Fruit fly (Drosophila melanogaster) whole organism, prepupa: ENCODE results near the gene Unr.

ENCODE experiments used
- Blimp-1 ChIP-seq: fragments of 200-800 bp; sonication (Bioruptor generic); optimal IDR thresholded peaks from 3 replicates; lab custom pipeline; 2017; ENCODE audit warnings: missing biosample characterization, missing genetic modification characterization, mild to moderate bottlenecking, moderate library complexity, missing genetic modification reagents
- CG10631 ChIP-seq: fragments of 200-800 bp; sonication (Bioruptor generic); optimal IDR thresholded peaks from 2 replicates; lab custom pipeline; 2016; ENCODE audit warnings: missing biosample characterization, missing genetic modification characterization
- CG10669 ChIP-seq: fragments of 200-800 bp; sonication (Bioruptor generic); optimal IDR thresholded peaks from 3 replicates; lab custom pipeline; 2018; ENCODE audit warnings: missing biosample characterization, mild to moderate bottlenecking, missing genetic modification characterization, moderate library complexity
- CG11902 ChIP-seq: fragments of 200-800 bp; sonication (Bioruptor generic); optimal IDR thresholded peaks from 3 replicates; lab custom pipeline; 2016; ENCODE audit warnings: missing biosample characterization, missing genetic modification characterization
- Ets21C ChIP-seq: fragments of 200-800 bp; sonication (Bioruptor generic); optimal IDR thresholded peaks from 3 replicates; lab custom pipeline; 2016; ENCODE audit warnings: missing biosample characterization, missing genetic modification characterization
- Gug ChIP-seq: fragments of 200-800 bp; sonication (Bioruptor generic); IDR thresholded peaks from 2 replicates; pipeline ENCODE4 v1.3.6; 2022; ENCODE audit warnings: missing biosample characterization, missing genetic modification characterization
- fd85E ChIP-seq: fragments of 200-800 bp; sonication (Bioruptor generic); optimal IDR thresholded peaks from 3 replicates; lab custom pipeline; 2016; ENCODE audit warnings: missing biosample characterization, missing genetic modification characterization
- fkh ChIP-seq: fragments of 200-800 bp; sonication (Bioruptor generic); optimal IDR thresholded peaks from 3 replicates; lab custom pipeline; 2017; ENCODE audit warnings: missing biosample characterization, mild to moderate bottlenecking, missing genetic modification characterization, moderate library complexity
- net ChIP-seq: fragments of 200-800 bp; sonication (Bioruptor generic); optimal IDR thresholded peaks from 3 replicates; lab custom pipeline; 2016; ENCODE audit warnings: missing biosample characterization, missing genetic modification characterization
- pdm3 ChIP-seq: fragments of 200-800 bp; sonication (Bioruptor generic); optimal IDR thresholded peaks from 3 replicates; lab custom pipeline; 2016; ENCODE audit warnings: missing biosample characterization, missing genetic modification characterization
- spab ChIP-seq: fragments of 200-800 bp; sonication (Bioruptor generic); optimal IDR thresholded peaks from 2 replicates; lab custom pipeline; 2017; ENCODE audit warnings: missing biosample characterization, mild to moderate bottlenecking, missing genetic modification characterization, missing genetic modification reagents

DNA sequence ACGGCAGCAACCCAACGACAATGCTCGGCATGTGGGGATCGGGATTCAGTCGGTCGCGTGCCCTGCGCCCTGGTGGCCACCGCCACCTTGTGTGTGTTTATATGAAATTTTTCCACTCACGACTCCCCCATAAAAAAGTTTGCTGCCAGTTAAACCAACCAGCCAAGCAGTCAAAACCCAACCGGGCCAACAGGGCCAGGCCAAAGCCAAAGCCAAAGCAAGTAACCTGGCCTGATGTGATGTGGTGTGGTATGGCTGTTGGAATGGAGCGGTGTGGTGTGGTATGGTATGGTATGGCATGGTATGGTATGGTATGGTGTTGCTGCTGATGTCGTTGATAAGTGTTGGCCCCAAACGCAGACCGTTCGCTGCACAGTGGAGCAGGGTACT lies 17.4 kb upstream of the Unr start:
- TF ChIP-seq CG10669 (GFP tag; lab: Kevin White, UChicago), result no peak
- no peak for TF ChIP-seq spab
- TF ChIP-seq fd85E (GFP tag; lab: Kevin White, UChicago), result no peak
- no peak for TF ChIP-seq Blimp-1
- TF ChIP-seq Ets21C (GFP tag; lab: Kevin White, UChicago), result no peak
- no peak for TF ChIP-seq fkh (GFP tag; lab: Kevin White, UChicago)
- 0 out of 2 replicates have a peak, but pooled peaks have one; percentile 4 for TF ChIP-seq Gug (GFP tag; lab: Robert Waterston, UW)
- TF ChIP-seq net (GFP tag; lab: Kevin White, UChicago), result no peak
- TF ChIP-seq CG11902 (GFP tag; lab: Kevin White, UChicago), result no peak
- TF ChIP-seq pdm3, result no peak
- no peak for TF ChIP-seq CG10631
